Fruit fly (Drosophila melanogaster) whole organism, prepupa: ENCODE results near the gene GluRIIC.

Experiments used
- Blimp-1 ChIP-seq: fragments of 200-800 bp; sonication (Bioruptor generic); optimal IDR thresholded peaks from 3 replicates; lab custom pipeline; 2017; ENCODE audit warnings: missing biosample characterization, missing genetic modification characterization, mild to moderate bottlenecking, moderate library complexity, missing genetic modification reagents
- CG10631 ChIP-seq: fragments of 200-800 bp; sonication (Bioruptor generic); optimal IDR thresholded peaks from 2 replicates; lab custom pipeline; 2016; ENCODE audit warnings: missing biosample characterization, missing genetic modification characterization
- CG10669 ChIP-seq: fragments of 200-800 bp; sonication (Bioruptor generic); optimal IDR thresholded peaks from 3 replicates; lab custom pipeline; 2018; ENCODE audit warnings: missing biosample characterization, mild to moderate bottlenecking, missing genetic modification characterization, moderate library complexity
- CG11902 ChIP-seq: fragments of 200-800 bp; sonication (Bioruptor generic); optimal IDR thresholded peaks from 3 replicates; lab custom pipeline; 2016; ENCODE audit warnings: missing biosample characterization, missing genetic modification characterization
- CG15336 ChIP-seq: fragments of 200-800 bp; sonication (Bioruptor generic); IDR thresholded peaks from 2 replicates; pipeline ENCODE4 v1.3.6; 2022; ENCODE audit warnings: missing biosample characterization, missing genetic modification characterization
- CG3032 ChIP-seq: fragments of 200-800 bp; optimal IDR thresholded peaks from 2 replicates; lab custom pipeline; 2019; ENCODE audit warnings: missing biosample characterization, mild to moderate bottlenecking, missing genetic modification characterization, moderate library complexity
- CG31627 ChIP-seq: fragments of 200-800 bp; sonication (Bioruptor generic); optimal IDR thresholded peaks from 3 replicates; lab custom pipeline; 2016; ENCODE audit warnings: missing biosample characterization, missing genetic modification characterization
- CG32006 ChIP-seq: fragments of 200-800 bp; sonication (Bioruptor generic); optimal IDR thresholded peaks from 3 replicates; lab custom pipeline; 2017; ENCODE audit warnings: missing biosample characterization, mild to moderate bottlenecking, missing genetic modification characterization
- CG3919 ChIP-seq: fragments of 200-800 bp; sonication (Bioruptor generic); optimal IDR thresholded peaks from 3 replicates; lab custom pipeline; 2016; ENCODE audit warnings: missing biosample characterization, missing genetic modification characterization
- CG6163 ChIP-seq: fragments of 200-800 bp; sonication (Bioruptor generic); IDR thresholded peaks from 3 replicates; pipeline ENCODE4 v1.3.6; 2022; ENCODE audit warnings: missing biosample characterization, missing genetic modification characterization
- CG6792 ChIP-seq: fragments of 200-800 bp; sonication (Bioruptor generic); optimal IDR thresholded peaks from 3 replicates; lab custom pipeline; 2016; ENCODE audit warnings: missing biosample characterization, missing genetic modification characterization
- CG6808 ChIP-seq: fragments of 200-800 bp; sonication (Bioruptor generic); optimal IDR thresholded peaks from 3 replicates; lab custom pipeline; 2017; ENCODE audit warnings: missing biosample characterization, missing genetic modification characterization, mild to moderate bottlenecking, moderate library complexity, missing genetic modification reagents
- CG6854 ChIP-seq: fragments of 200-800 bp; sonication (Bioruptor generic); optimal IDR thresholded peaks from 2 replicates; lab custom pipeline; 2017; ENCODE audit warnings: missing biosample characterization, mild to moderate bottlenecking, missing genetic modification characterization
- CG7368 ChIP-seq: fragments of 200-800 bp; sonication (Bioruptor generic); optimal IDR thresholded peaks from 3 replicates; lab custom pipeline; 2016; ENCODE audit warnings: missing biosample characterization, missing genetic modification characterization
- CG8119 ChIP-seq: fragments of 200-800 bp; sonication (Bioruptor generic); IDR thresholded peaks from 3 replicates; pipeline ENCODE4 v1.3.6; 2022; ENCODE audit warnings: missing biosample characterization, missing genetic modification characterization
- CG8319 ChIP-seq: fragments of 200-800 bp; sonication (Bioruptor generic); optimal IDR thresholded peaks from 3 replicates; lab custom pipeline; 2016; ENCODE audit warnings: missing biosample characterization, missing genetic modification characterization
- CG8632 ChIP-seq: fragments of 200-800 bp; sonication (Bioruptor generic); optimal IDR thresholded peaks from 3 replicates; lab custom pipeline; 2016; ENCODE audit warnings: missing biosample characterization, missing genetic modification characterization
- Eip75B ChIP-seq: fragments of 200-800 bp; sonication (Bioruptor generic); optimal IDR thresholded peaks from 3 replicates; lab custom pipeline; 2016; ENCODE audit warnings: missing biosample characterization, missing genetic modification characterization
- Eip78C ChIP-seq: fragments of 200-800 bp; sonication (Bioruptor generic); peaks from one replicate; lab custom pipeline; 2016; ENCODE audit warnings: missing biosample characterization, missing genetic modification characterization
- Eip93F ChIP-seq: fragments of 200-800 bp; sonication (Bioruptor generic); optimal IDR thresholded peaks from 2 replicates; lab custom pipeline; 2016; ENCODE audit warnings: missing biosample characterization, mild to moderate bottlenecking, missing genetic modification characterization
- Ets21C ChIP-seq: fragments of 200-800 bp; sonication (Bioruptor generic); optimal IDR thresholded peaks from 3 replicates; lab custom pipeline; 2016; ENCODE audit warnings: missing biosample characterization, missing genetic modification characterization
- Hr39 ChIP-seq: fragments of 200-800 bp; sonication (Bioruptor generic); optimal IDR thresholded peaks from 2 replicates; lab custom pipeline; 2016; ENCODE audit warnings: missing biosample characterization, missing genetic modification characterization
- Lpt ChIP-seq: fragments of 200-800 bp; sonication (Bioruptor generic); optimal IDR thresholded peaks from 3 replicates; lab custom pipeline; 2016; ENCODE audit warnings: missing biosample characterization, missing genetic modification characterization
- Met ChIP-seq: fragments of 200-800 bp; sonication (Bioruptor generic); optimal IDR thresholded peaks from 3 replicates; lab custom pipeline; 2016; ENCODE audit warnings: missing biosample characterization, missing genetic modification characterization
- OdsH ChIP-seq: fragments of 200-800 bp; sonication (Bioruptor generic); optimal IDR thresholded peaks from 3 replicates; lab custom pipeline; 2016; ENCODE audit warnings: missing biosample characterization, missing genetic modification characterization
- Sox102F ChIP-seq: fragments of 200-800 bp; sonication (Bioruptor generic); optimal IDR thresholded peaks from 2 replicates; lab custom pipeline; 2016; ENCODE audit warnings: missing biosample characterization, mild to moderate bottlenecking, missing genetic modification characterization
- Sox15 ChIP-seq: fragments of 200-800 bp; sonication (Bioruptor generic); optimal IDR thresholded peaks from 3 replicates; lab custom pipeline; 2016; ENCODE audit warnings: missing biosample characterization, missing genetic modification characterization
- achi ChIP-seq: fragments of 200-800 bp; sonication (Bioruptor generic); optimal IDR thresholded peaks from 3 replicates; lab custom pipeline; 2016; ENCODE audit warnings: missing biosample characterization, missing genetic modification characterization
- acj6 ChIP-seq: fragments of 200-800 bp; sonication (Bioruptor generic); optimal IDR thresholded peaks from 3 replicates; lab custom pipeline; 2016; ENCODE audit warnings: missing biosample characterization, missing genetic modification characterization
- cyc ChIP-seq: fragments of 200-800 bp; sonication (Bioruptor generic); optimal IDR thresholded peaks from 3 replicates; lab custom pipeline; 2016; ENCODE audit warnings: missing biosample characterization, missing genetic modification characterization
- dsx ChIP-seq: fragments of 200-800 bp; optimal IDR thresholded peaks from 3 replicates; lab custom pipeline; 2019; ENCODE audit warnings: missing biosample characterization, mild to moderate bottlenecking, missing genetic modification characterization, moderate library complexity; ENCODE audit not compliant: poor library complexity, severe bottlenecking
- eg ChIP-seq: fragments of 200-800 bp; sonication (Bioruptor generic); IDR thresholded peaks from 3 replicates; pipeline ENCODE4 v1.3.6; 2022; ENCODE audit warnings: missing biosample characterization, missing genetic modification characterization
- esn ChIP-seq: fragments of 200-800 bp; sonication (Bioruptor generic); optimal IDR thresholded peaks from 2 replicates; lab custom pipeline; 2016; ENCODE audit warnings: missing biosample characterization, mild to moderate bottlenecking, missing genetic modification characterization, moderate library complexity
- fd59A ChIP-seq: fragments of 200-800 bp; sonication (Bioruptor generic); optimal IDR thresholded peaks from 2 replicates; lab custom pipeline; 2017; ENCODE audit warnings: missing biosample characterization, mild to moderate bottlenecking, missing genetic modification characterization, missing genetic modification reagents
- fkh ChIP-seq: fragments of 200-800 bp; sonication (Bioruptor generic); optimal IDR thresholded peaks from 3 replicates; lab custom pipeline; 2017; ENCODE audit warnings: missing biosample characterization, mild to moderate bottlenecking, missing genetic modification characterization, moderate library complexity
- lz ChIP-seq: fragments of 200-800 bp; sonication (Bioruptor generic); optimal IDR thresholded peaks from 3 replicates; lab custom pipeline; 2016; ENCODE audit warnings: missing biosample characterization, missing genetic modification characterization
- net ChIP-seq: fragments of 200-800 bp; sonication (Bioruptor generic); optimal IDR thresholded peaks from 3 replicates; lab custom pipeline; 2016; ENCODE audit warnings: missing biosample characterization, missing genetic modification characterization
- pdm3 ChIP-seq: fragments of 200-800 bp; sonication (Bioruptor generic); optimal IDR thresholded peaks from 3 replicates; lab custom pipeline; 2016; ENCODE audit warnings: missing biosample characterization, missing genetic modification characterization
- salr ChIP-seq, 2 experiments: fragments of 200-800 bp; sonication (Bioruptor generic); optimal IDR thresholded peaks; 3 replicates each; lab custom pipeline; 2016 to 2018; ENCODE audit warnings: missing biosample characterization in 2 of 2, missing genetic modification characterization in 2 of 2, mild to moderate bottlenecking in 1 of 2
- spab ChIP-seq: fragments of 200-800 bp; sonication (Bioruptor generic); optimal IDR thresholded peaks from 2 replicates; lab custom pipeline; 2017; ENCODE audit warnings: missing biosample characterization, mild to moderate bottlenecking, missing genetic modification characterization, missing genetic modification reagents
- svp ChIP-seq: fragments of 200-800 bp; sonication (Bioruptor generic); peaks from one replicate; lab custom pipeline; 2016; ENCODE audit warnings: missing biosample characterization, missing genetic modification characterization
- topi ChIP-seq: fragments of 200-800 bp; sonication (Bioruptor generic); optimal IDR thresholded peaks from 3 replicates; lab custom pipeline; 2016; ENCODE audit warnings: missing biosample characterization, missing genetic modification characterization
- vri ChIP-seq: fragments of 200-800 bp; sonication (Bioruptor generic); optimal IDR thresholded peaks from 3 replicates; lab custom pipeline; 2016; ENCODE audit warnings: missing biosample characterization, mild to moderate bottlenecking, missing genetic modification characterization

GluRIIC gene

dm6 chr2L:887788-888187 lies 26.1 kb upstream of the GluRIIC start:
- TF ChIP-seq vri (GFP tag; lab: Kevin White, UChicago) (no peak), CG11902 (GFP tag; lab: Kevin White, UChicago) (no peak), fd59A (GFP tag; lab: Kevin White, UChicago) (no peak), CG3032 (tag; lab: Kevin White, UChicago) (no peak)

dm6 chr2L:889799-890198 lies 24.1 kb upstream of the GluRIIC start:
- no peak for TF ChIP-seq vri (GFP tag; lab: Kevin White, UChicago)
- 0 out of 3 replicates have a peak, but pooled peaks have one; percentile 21 for TF ChIP-seq eg (GFP tag; lab: Robert Waterston, UW)

- TF ChIP-seq Eip93F (no peak), Eip78C (GFP tag; lab: Kevin White, UChicago) (peak; percentile 32), CG8119 (no peak), Hr39 (GFP tag; lab: Kevin White, UChicago) (peak; percentile 8), Ets21C (GFP tag; lab: Kevin White, UChicago) (no peak), dsx (GFP tag; lab: Kevin White, UChicago) (no peak), topi (GFP tag; lab: Kevin White, UChicago) (no peak), CG8632 (GFP tag; lab: Kevin White, UChicago) (no peak), Blimp-1 (GFP tag; lab: Kevin White, UChicago) (no peak), acj6 (GFP tag; lab: Kevin White, UChicago) (no peak), CG6792 (no peak), CG6854 (GFP tag; lab: Kevin White, UChicago) (no peak), OdsH (GFP tag; lab: Kevin White, UChicago) (no peak), CG11902 (GFP tag; lab: Kevin White, UChicago) (no peak), CG3919 (GFP tag; lab: Kevin White, UChicago) (no peak), svp (peak; percentile 57), salr (GFP tag; optimal IDR thresholded peaks at IDR 0.05; lab: Kevin White, UChicago) (no peak), vri (GFP tag; lab: Kevin White, UChicago) (no peak), CG15336 (no peak), CG32006 (no peak), CG10669 (no peak), CG3032 (tag; lab: Kevin White, UChicago) (no peak), achi (GFP tag; lab: Kevin White, UChicago) (no peak), Lpt (no peak), esn (no peak), CG31627 (no peak)
Observed at dm6 chr2L:892461-892860, 21.4 kb upstream of the GluRIIC start.

- TF ChIP-seq Eip75B (no peak), svp (peak; percentile 38)
Observed at dm6 chr2L:893171-893570, 20.7 kb upstream of the GluRIIC start.

- TF ChIP-seq cyc (GFP tag; lab: Kevin White, UChicago): no peak
- 0 out of 3 replicates have a peak, but pooled peaks have one; percentile 23 for TF ChIP-seq eg (GFP tag; lab: Robert Waterston, UW)
- TF ChIP-seq fkh: no peak
- TF ChIP-seq spab (GFP tag; lab: Kevin White, UChicago): no peak
- no peak for TF ChIP-seq CG8319
- peak; percentile 21 for TF ChIP-seq Hr39 (GFP tag; lab: Kevin White, UChicago)
- TF ChIP-seq lz: peak; percentile 4
- TF ChIP-seq Blimp-1 (GFP tag; lab: Kevin White, UChicago): no peak
- TF ChIP-seq svp: peak; percentile 73
- peak; percentile 56 for TF ChIP-seq esn
- TF ChIP-seq pdm3 (GFP tag; lab: Kevin White, UChicago): peak; percentile 34
- TF ChIP-seq CG10631: no peak
- no peak for TF ChIP-seq CG11902 (GFP tag; lab: Kevin White, UChicago)
- TF ChIP-seq net (GFP tag; lab: Kevin White, UChicago): no peak
- no peak for TF ChIP-seq Lpt
- TF ChIP-seq CG15336: no peak
- TF ChIP-seq Sox15 (GFP tag; lab: Kevin White, UChicago): no peak
- no peak for TF ChIP-seq CG3032 (tag; lab: Kevin White, UChicago)
- TF ChIP-seq CG8119: no peak
- no peak for TF ChIP-seq CG6808 (GFP tag; lab: Kevin White, UChicago)
- no peak for TF ChIP-seq acj6 (GFP tag; lab: Kevin White, UChicago)
- TF ChIP-seq CG6163 (GFP tag; lab: Robert Waterston, UW): no peak
- TF ChIP-seq Met (GFP tag; lab: Kevin White, UChicago): peak; percentile 34
- TF ChIP-seq CG32006: no peak
- TF ChIP-seq OdsH (GFP tag; lab: Kevin White, UChicago): peak; percentile 26
- TF ChIP-seq CG7368 (GFP tag; lab: Kevin White, UChicago): no peak
- peak; percentile 12 for TF ChIP-seq Sox102F (GFP tag; lab: Kevin White, UChicago)
- TF ChIP-seq achi (GFP tag; lab: Kevin White, UChicago): no peak
- TF ChIP-seq CG31627: peak; percentile 22
Observed at dm6 chr2L:895448-895847, 18.4 kb upstream of the GluRIIC start.
